Worm (Caenorhabditis elegans) whole organism, L4 larva: Measurements from ENCODE around the gene mec-18.

Experiments used
- R02D3.7 ChIP-seq: fragments of 150-350 bp; sonication (generic microtip); optimal IDR thresholded peaks from 3 replicates; lab custom pipeline; 2014; ENCODE audit warnings: missing biosample characterization, missing genetic modification characterization
- ZK546.5 ChIP-seq, 2 experiments: sonication (generic microtip); optimal IDR thresholded peaks; 2 replicates each; lab custom pipeline; 2017; ENCODE audit warnings: missing biosample characterization in 2 of 2, missing genetic modification characterization in 2 of 2
- ama-1 ChIP-seq: fragments of 150-350 bp; optimal IDR thresholded peaks from 2 replicates; lab custom pipeline; 2014; ENCODE audit warnings: inconsistent platforms, mixed read lengths
- fkh-10 ChIP-seq: fragments of 150-350 bp; optimal IDR thresholded peaks from 2 replicates; lab custom pipeline; 2014; ENCODE audit warnings: missing biosample characterization, missing genetic modification reagents, missing genetic modification characterization
- gei-8 ChIP-seq: fragments of 200-800 bp; sonication (Bioruptor generic); optimal IDR thresholded peaks from 2 replicates; lab custom pipeline; 2018; ENCODE audit warnings: mild to moderate bottlenecking, missing genetic modification characterization, missing compliant biosample characterization
- jun-1 ChIP-seq: fragments of 150-350 bp; optimal IDR thresholded peaks from 2 replicates; lab custom pipeline; 2014; ENCODE audit warnings: missing biosample characterization, missing genetic modification reagents, missing genetic modification characterization
- lsy-2 ChIP-seq, 2 experiments: fragments of 150-350 bp in 1 of 2; sonication (generic microtip) in 1 of 2; optimal IDR thresholded peaks; 2 replicates each; lab custom pipeline; 2014 to 2017; ENCODE audit warnings: missing biosample characterization in 2 of 2, missing genetic modification characterization in 2 of 2
- nhr-76 ChIP-seq: fragments of 150-350 bp; optimal IDR thresholded peaks from 2 replicates; lab custom pipeline; 2014; ENCODE audit warnings: missing biosample characterization, missing genetic modification characterization
- nhr-77 ChIP-seq: fragments of 150-350 bp; optimal IDR thresholded peaks from 2 replicates; lab custom pipeline; 2014; ENCODE audit warnings: missing biosample characterization, missing genetic modification characterization
- skn-1 ChIP-seq: fragments of 150-350 bp; optimal IDR thresholded peaks from 2 replicates; lab custom pipeline; 2014; ENCODE audit warnings: missing biosample characterization, missing genetic modification characterization
- unc-62 ChIP-seq, 3 experiments: fragments of 150-350 bp in 1 of 3; sonication (generic microtip); optimal IDR thresholded peaks in 2 of 3; peaks in 1 of 3; 1 replicate in 1 of 3; 2 replicates in 2 of 3; lab custom pipeline; 2014 to 2017; ENCODE audit warnings: missing biosample characterization in 3 of 3, missing genetic modification characterization in 3 of 3, missing genetic modification reagents in 3 of 3, missing genotype in 1 of 3
- ztf-7 ChIP-seq: fragments of 150-350 bp; optimal IDR thresholded peaks from 2 replicates; lab custom pipeline; 2014; ENCODE audit warnings: missing biosample characterization, missing genetic modification characterization

DNA sequence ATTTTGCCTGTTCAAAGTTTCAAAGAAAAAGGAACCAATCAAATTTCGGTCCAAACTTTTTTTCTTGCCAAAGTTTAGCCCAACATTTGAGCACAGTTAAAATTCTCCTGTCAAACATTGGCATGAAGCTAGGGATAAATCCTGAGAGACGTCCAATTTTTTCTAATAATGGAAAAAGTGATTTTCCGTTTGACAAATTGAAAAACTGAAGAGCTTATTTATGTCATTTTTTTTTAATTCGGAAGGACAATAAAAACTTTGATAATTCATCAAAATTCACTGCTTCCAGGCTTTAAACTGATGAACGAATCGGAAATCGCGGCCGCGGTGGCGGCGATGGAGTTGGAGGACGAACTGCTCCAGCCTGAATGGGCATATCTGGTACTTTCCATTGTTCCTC lies 46.5 kb upstream of the mec-18 start, which contains the start of gene dop-6:
- no peak for TF ChIP-seq lsy-2 (tag; optimal IDR thresholded peaks at IDR 0.05; lab: Kevin White, UChicago)
- no peak for TF ChIP-seq skn-1 (tag; lab: Kevin White, UChicago)
- no peak for TF ChIP-seq nhr-77 (tag; lab: Kevin White, UChicago)
- TF ChIP-seq nhr-76 (tag; lab: Kevin White, UChicago), result no peak
- TF ChIP-seq fkh-10 (GFP tag; lab: Kevin White, UChicago), result no peak
- no peak for TF ChIP-seq jun-1
- no peak for TF ChIP-seq gei-8 (GFP tag; lab: Kevin White, UChicago)
- no peak for TF ChIP-seq ama-1 (lab: Kevin White, UChicago)
- no peak for TF ChIP-seq unc-62 (GFP tag; optimal IDR thresholded peaks at IDR 0.05 in 1 of 2; lab: Kevin White, UChicago)
- no peak for TF ChIP-seq unc-62 (tag; optimal IDR thresholded peaks at IDR 0.05; lab: Kevin White, UChicago)
- TF ChIP-seq ZK546.5 (tag; optimal IDR thresholded peaks at IDR 0.05; lab: Kevin White, UChicago), result no peak
- TF ChIP-seq R02D3.7 (tag; lab: Kevin White, UChicago), result no peak
- TF ChIP-seq ztf-7 (tag; lab: Kevin White, UChicago), result no peak
